Fruit fly (Drosophila melanogaster) whole organism, adult: ENCODE measurements around the gene CG14100.

Source experiments
- CG11617 ChIP-seq: fragments of 200-800 bp; sonication (Bioruptor generic); optimal IDR thresholded peaks from 2 replicates; lab custom pipeline; 2017; ENCODE audit warnings: mild to moderate bottlenecking, missing biosample characterization, missing genetic modification reagents, missing genetic modification characterization
- CG12768 ChIP-seq: fragments of 200-800 bp; sonication (Bioruptor generic); optimal IDR thresholded peaks from 2 replicates; lab custom pipeline; 2017; ENCODE audit warnings: missing biosample characterization, missing genetic modification characterization, mild to moderate bottlenecking, moderate library complexity, missing genetic modification reagents
- CG14711 ChIP-seq: fragments of 200-800 bp; sonication (Bioruptor generic); optimal IDR thresholded peaks from 2 replicates; lab custom pipeline; 2018; ENCODE audit warnings: missing biosample characterization, mild to moderate bottlenecking, missing genetic modification characterization, moderate library complexity
- CG5204 ChIP-seq: fragments of 200-800 bp; sonication (Bioruptor generic); optimal IDR thresholded peaks from 2 replicates; lab custom pipeline; 2016; ENCODE audit warnings: missing biosample characterization, missing genetic modification characterization
- CG7045 ChIP-seq: fragments of 200-800 bp; sonication (Bioruptor generic); optimal IDR thresholded peaks from 2 replicates; lab custom pipeline; 2017; ENCODE audit warnings: missing biosample characterization, mild to moderate bottlenecking, missing genetic modification characterization
- CG7101 ChIP-seq: fragments of 200-800 bp; sonication (Bioruptor generic); optimal IDR thresholded peaks from 2 replicates; lab custom pipeline; 2018; ENCODE audit warnings: missing biosample characterization, mild to moderate bottlenecking, missing genetic modification characterization, moderate library complexity
- bab1 ChIP-seq: fragments of 200-800 bp; sonication (Bioruptor generic); optimal IDR thresholded peaks from 3 replicates; lab custom pipeline; 2019; ENCODE audit warnings: missing biosample characterization, mild to moderate bottlenecking, missing genetic modification characterization, moderate library complexity
- cic ChIP-seq: fragments of 200-800 bp; sonication (Bioruptor generic); optimal IDR thresholded peaks from 2 replicates; lab custom pipeline; 2017; ENCODE audit warnings: missing biosample characterization, mild to moderate bottlenecking, missing genetic modification characterization, moderate library complexity
- cnc ChIP-seq, 2 experiments: fragments of >200 bp; optimal IDR thresholded peaks; 2 replicates each; lab custom pipeline; 2017
- ovo ChIP-seq: fragments of 200-800 bp; sonication (Bioruptor generic); optimal IDR thresholded peaks from 2 replicates; lab custom pipeline; 2016; ENCODE audit warnings: missing biosample characterization, missing genetic modification characterization
- pad ChIP-seq: fragments of 200-800 bp; sonication (Bioruptor generic); optimal IDR thresholded peaks from 3 replicates; lab custom pipeline; 2017; ENCODE audit warnings: missing biosample characterization, missing genetic modification characterization, mild to moderate bottlenecking, moderate library complexity, missing genetic modification reagents
- tj ChIP-seq: fragments of 200-800 bp; sonication (Bioruptor generic); optimal IDR thresholded peaks from 3 replicates; lab custom pipeline; 2017; ENCODE audit warnings: missing biosample characterization, mild to moderate bottlenecking, missing genetic modification characterization, moderate library complexity

dm6 chr3L:19544810-19545209 is 45.5 kb downstream of the CG14100 start, which contains the start of the genes CG46435 and Rcd7:
- TF ChIP-seq pad (GFP tag; lab: Kevin White, UChicago) (no peak), bab1 (GFP tag; lab: Kevin White, UChicago) (no peak), CG14711 (no peak), CG12768 (GFP tag; lab: Kevin White, UChicago) (no peak), cic (GFP tag; lab: Kevin White, UChicago) (no peak), CG7045 (GFP tag; lab: Kevin White, UChicago) (no peak), ovo (GFP tag; lab: Kevin White, UChicago) (no peak), CG11617 (no peak), CG5204 (no peak), CG7101 (tag; lab: Kevin White, UChicago) (no peak), cnc (optimal IDR thresholded peaks at IDR 0.05; lab: Kevin White, UChicago) (no peak), tj (GFP tag; lab: Kevin White, UChicago) (no peak)
